Fruit fly (Drosophila melanogaster): ENCODE results near the gene ImpE2.

Gene ImpE2

DNA sequence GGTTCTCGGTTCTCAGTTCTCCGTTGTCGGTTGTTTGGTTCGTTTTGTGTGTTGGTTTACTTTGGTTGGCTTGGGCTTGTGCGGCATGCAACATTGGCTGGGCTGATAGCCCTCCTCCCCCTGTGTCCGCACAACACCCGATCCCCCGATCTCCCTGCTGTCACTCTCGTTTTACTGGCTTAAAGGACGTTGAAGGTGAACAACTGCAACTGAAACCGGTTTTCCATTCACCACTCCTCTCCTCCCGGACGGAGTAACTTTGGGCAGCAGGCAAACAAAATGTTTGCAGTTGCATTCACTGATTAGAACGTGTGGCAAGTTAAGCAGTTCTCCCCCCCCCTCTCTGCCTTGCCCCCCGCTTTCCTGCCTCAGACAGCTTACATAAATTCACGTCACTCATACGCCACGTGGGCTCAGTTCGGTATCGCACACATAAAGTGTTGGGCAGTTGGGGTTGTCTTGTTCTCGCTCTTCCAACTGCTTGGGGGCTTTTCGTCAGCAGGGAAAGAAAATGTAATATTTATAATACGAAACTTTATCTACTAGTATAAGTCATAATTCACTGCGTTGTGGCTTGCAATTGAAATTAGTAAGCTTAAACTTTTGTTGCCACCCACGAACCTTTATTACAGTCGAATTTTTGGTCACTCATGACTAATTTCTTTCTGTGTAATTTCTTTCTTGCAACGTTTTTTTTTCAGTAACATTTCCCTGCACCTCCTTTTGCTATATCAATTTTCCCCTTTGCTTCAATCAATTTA, 24.6 kb upstream of the ImpE2 start (continued):
- TF ChIP-seq CG16779 (tag; optimal IDR thresholded peaks at IDR 0.05) (no peak), CG6808 (GFP tag; optimal IDR thresholded peaks at IDR 0.05) (no peak), esn (GFP tag; optimal IDR thresholded peaks at IDR 0.05) (peak; percentile 33), OdsH (GFP tag; optimal IDR thresholded peaks at IDR 0.05) (peak; percentile 36), Sox14 (GFP tag; optimal IDR thresholded peaks at IDR 0.05) (peak; percentile 41), topi (GFP tag; optimal IDR thresholded peaks at IDR 0.05) (peak; percentile 42), dac (GFP tag; optimal IDR thresholded peaks at IDR 0.05) (no peak), CG6276 (GFP tag; optimal IDR thresholded peaks at IDR 0.05) (no peak), CG11902 (GFP tag; optimal IDR thresholded peaks at IDR 0.05) (no peak), CG1621 (tag; optimal IDR thresholded peaks at IDR 0.05) (no peak), CG8319 (GFP tag; optimal IDR thresholded peaks at IDR 0.05) (no peak), eg (GFP tag; IDR thresholded peaks at IDR 0.05) (no peak), CG10631 (GFP tag; optimal IDR thresholded peaks at IDR 0.05) (peak; percentile 46), CG32006 (GFP tag; optimal IDR thresholded peaks at IDR 0.05) (peak; percentile 17), Gug (GFP tag; IDR thresholded peaks at IDR 0.05) (no peak), vri (GFP tag; optimal IDR thresholded peaks at IDR 0.05) (no peak), CG3032 (tag; optimal IDR thresholded peaks at IDR 0.05) (peak; percentile 22)

dm6 chr3L:3536414-3536813, 23.9 kb upstream of the ImpE2 start:
- TF ChIP-seq Eip75B (GFP tag; optimal IDR thresholded peaks at IDR 0.05) (peak; percentile 7), Smox (GFP tag; optimal IDR thresholded peaks at IDR 0.05) (peak; percentile 43), Sox14 (GFP tag; optimal IDR thresholded peaks at IDR 0.05) (peak; percentile 29), CG3032 (tag; optimal IDR thresholded peaks at IDR 0.05) (no peak), fd59A (GFP tag; optimal IDR thresholded peaks at IDR 0.05) (peak; percentile 1), CG3919 (GFP tag; optimal IDR thresholded peaks at IDR 0.05) (peak; percentile 27), salr (GFP tag; optimal IDR thresholded peaks at IDR 0.05) (peak in 1 of 2 experiments; percentile 73), esn (GFP tag; optimal IDR thresholded peaks at IDR 0.05) (peak; percentile 58), CG6276 (GFP tag; optimal IDR thresholded peaks at IDR 0.05) (peak; percentile 19), CG6854 (GFP tag; optimal IDR thresholded peaks at IDR 0.05) (no peak), CG16779 (tag; optimal IDR thresholded peaks at IDR 0.05) (peak; percentile 31), pdm3 (GFP tag; optimal IDR thresholded peaks at IDR 0.05) (peak; percentile 46), CG6163 (GFP tag; IDR thresholded peaks at IDR 0.05) (no peak), ss (GFP tag; optimal IDR thresholded peaks at IDR 0.05) (no peak), Eip93F (GFP tag; optimal IDR thresholded peaks at IDR 0.05) (no peak), OdsH (GFP tag; optimal IDR thresholded peaks at IDR 0.05) (peak; percentile 60), achi (GFP tag; optimal IDR thresholded peaks at IDR 0.05) (peak; percentile 36), Sox15 (GFP tag; optimal IDR thresholded peaks at IDR 0.05) (no peak), lz (GFP tag; optimal IDR thresholded peaks at IDR 0.05) (peak; percentile 33), Hr4 (GFP tag; optimal IDR thresholded peaks at IDR 0.05) (peak; percentile 52), eg (GFP tag; IDR thresholded peaks at IDR 0.05) (peak; percentile 41; the same call in 1 of the 3 replicates), vri (GFP tag; optimal IDR thresholded peaks at IDR 0.05) (no peak), CG15336 (GFP tag; IDR thresholded peaks at IDR 0.05) (peak; percentile 48), Hr38 (GFP tag; optimal IDR thresholded peaks at IDR 0.05) (no peak), CG8119 (GFP tag; IDR thresholded peaks at IDR 0.05) (peak; percentile 63), Sox102F (GFP tag; optimal IDR thresholded peaks at IDR 0.05) (peak; percentile 8), CG4318 (GFP tag; optimal IDR thresholded peaks at IDR 0.05) (peak; percentile 65), Hr39 (GFP tag; optimal IDR thresholded peaks at IDR 0.05) (peak; percentile 13), CG32006 (GFP tag; optimal IDR thresholded peaks at IDR 0.05) (peak; percentile 76), CG10669 (GFP tag; optimal IDR thresholded peaks at IDR 0.05) (no peak), acj6 (GFP tag; optimal IDR thresholded peaks at IDR 0.05) (peak; percentile 51), CG10631 (GFP tag; optimal IDR thresholded peaks at IDR 0.05) (peak; percentile 51), topi (GFP tag; optimal IDR thresholded peaks at IDR 0.05) (peak; percentile 41), cyc (GFP tag; optimal IDR thresholded peaks at IDR 0.05) (peak; percentile 10), CG11762 (GFP tag; optimal IDR thresholded peaks at IDR 0.05; ENCODE audit: insufficient read depth) (peak; percentile 13), svp (GFP tag) (peak; percentile 75), Eip78C (GFP tag) (peak; percentile 88), spab (GFP tag; optimal IDR thresholded peaks at IDR 0.05) (peak; percentile 28), net (GFP tag; optimal IDR thresholded peaks at IDR 0.05) (no peak), Met (GFP tag; optimal IDR thresholded peaks at IDR 0.05) (peak; percentile 45)

Data from whole organism, prepupa.